Worm (Caenorhabditis elegans) whole organism, late embryonic: ENCODE results near the gene acs-10.
A peak's percentile ranks its signal among the peaks of the same experiment; 100 is the strongest.

Source experiments
- C08G9.2 ChIP-seq: sonication (generic microtip); optimal IDR thresholded peaks from 2 replicates; lab custom pipeline; 2016; ENCODE audit warnings: mild to moderate bottlenecking, missing genetic modification characterization, moderate library complexity, missing compliant biosample characterization
- K09A11.1 ChIP-seq: sonication (generic microtip); optimal IDR thresholded peaks from 2 replicates; lab custom pipeline; 2017; ENCODE audit warnings: antibody characterized with exemption, mild to moderate bottlenecking, missing genetic modification characterization, missing compliant biosample characterization; ENCODE audit not compliant: insufficient read depth
- T23F11.4 ChIP-seq: fragments of 200-800 bp; sonication (Bioruptor generic); optimal IDR thresholded peaks from 2 replicates; lab custom pipeline; 2018; ENCODE audit warnings: mild to moderate bottlenecking, missing genetic modification characterization, missing compliant biosample characterization
- Y22D7AL.16 ChIP-seq: sonication (generic microtip); optimal IDR thresholded peaks from 2 replicates; lab custom pipeline; 2016; ENCODE audit warnings: missing genetic modification characterization, missing compliant biosample characterization
- ahr-1 ChIP-seq: sonication (generic microtip); optimal IDR thresholded peaks from 2 replicates; lab custom pipeline; 2016; ENCODE audit warnings: missing genetic modification characterization, missing compliant biosample characterization
- ceh-14 ChIP-seq: sonication (generic microtip); optimal IDR thresholded peaks from 2 replicates; lab custom pipeline; 2016; ENCODE audit warnings: missing genotype, missing genetic modification characterization, missing compliant biosample characterization
- ceh-19 ChIP-seq: fragments of 200-800 bp; sonication (Bioruptor generic); optimal IDR thresholded peaks from 2 replicates; lab custom pipeline; 2018; ENCODE audit warnings: mild to moderate bottlenecking, missing genetic modification characterization, missing compliant biosample characterization
- ceh-22 ChIP-seq: sonication (generic microtip); optimal IDR thresholded peaks from 2 replicates; lab custom pipeline; 2017; ENCODE audit warnings: missing biosample characterization, missing genetic modification characterization
- ceh-30 ChIP-seq: fragments of 150-350 bp; optimal IDR thresholded peaks from 2 replicates; lab custom pipeline; 2014; ENCODE audit warnings: missing biosample characterization, missing genetic modification characterization
- ceh-31 ChIP-seq: sonication (generic microtip); optimal IDR thresholded peaks from 2 replicates; lab custom pipeline; 2016; ENCODE audit warnings: missing genetic modification characterization, missing compliant biosample characterization
- ceh-34 ChIP-seq: sonication (generic microtip); optimal IDR thresholded peaks from 2 replicates; lab custom pipeline; 2016; ENCODE audit warnings: mild to moderate bottlenecking, missing genetic modification characterization, missing compliant biosample characterization
- ceh-48 ChIP-seq: sonication (generic microtip); optimal IDR thresholded peaks from 2 replicates; lab custom pipeline; 2016; ENCODE audit warnings: missing genetic modification characterization, inconsistent platforms, missing compliant biosample characterization
- ceh-6 ChIP-seq: fragments of 200-800 bp; sonication (Bioruptor generic); optimal IDR thresholded peaks from 2 replicates; lab custom pipeline; 2018; ENCODE audit warnings: mild to moderate bottlenecking, missing genetic modification characterization, missing compliant biosample characterization
- ceh-9 ChIP-seq: sonication (generic microtip); optimal IDR thresholded peaks from 2 replicates; lab custom pipeline; 2016; ENCODE audit warnings: mild to moderate bottlenecking, missing genetic modification characterization, inconsistent platforms, missing compliant biosample characterization
- che-1 ChIP-seq: sonication (generic microtip); optimal IDR thresholded peaks from 2 replicates; lab custom pipeline; 2016; ENCODE audit warnings: mild to moderate bottlenecking, missing genetic modification characterization, missing compliant biosample characterization
- dmd-4 ChIP-seq: sonication (generic microtip); optimal IDR thresholded peaks from 2 replicates; lab custom pipeline; 2016; ENCODE audit warnings: borderline replicate concordance, missing genetic modification characterization, missing compliant biosample characterization
- dve-1 ChIP-seq: sonication (generic microtip); optimal IDR thresholded peaks from 2 replicates; lab custom pipeline; 2017; ENCODE audit warnings: antibody characterized with exemption, mild to moderate bottlenecking, missing genetic modification characterization, missing compliant biosample characterization
- elt-2 ChIP-seq: sonication (generic microtip); optimal IDR thresholded peaks from 2 replicates; lab custom pipeline; 2016; ENCODE audit warnings: missing genetic modification reagents, missing genetic modification characterization, missing compliant biosample characterization
- elt-4 ChIP-seq: sonication (generic microtip); optimal IDR thresholded peaks from 2 replicates; lab custom pipeline; 2016; ENCODE audit warnings: missing genetic modification characterization, missing compliant biosample characterization
- ets-4 ChIP-seq: sonication (generic microtip); optimal IDR thresholded peaks from 2 replicates; lab custom pipeline; 2016; ENCODE audit warnings: missing genetic modification characterization, missing compliant biosample characterization
- gmeb-2 ChIP-seq: sonication (generic microtip); optimal IDR thresholded peaks from 2 replicates; lab custom pipeline; 2016; ENCODE audit warnings: missing genetic modification characterization, inconsistent platforms, missing compliant biosample characterization
- hlh-15 ChIP-seq: sonication (generic microtip); optimal IDR thresholded peaks from 2 replicates; lab custom pipeline; 2016; ENCODE audit warnings: missing genetic modification characterization, missing compliant biosample characterization
- lin-11 ChIP-seq: fragments of 200-800 bp; sonication (Bioruptor generic); optimal IDR thresholded peaks from 2 replicates; lab custom pipeline; 2018; ENCODE audit warnings: mild to moderate bottlenecking, missing genetic modification characterization, missing compliant biosample characterization
- nfya-1 ChIP-seq: sonication (generic microtip); optimal IDR thresholded peaks from 2 replicates; lab custom pipeline; 2017; ENCODE audit warnings: missing genetic modification characterization, mild to moderate bottlenecking, missing compliant biosample characterization, antibody characterized with exemption, moderate library complexity
- pax-1 ChIP-seq: fragments of 150-350 bp; optimal IDR thresholded peaks from 2 replicates; lab custom pipeline; 2014; ENCODE audit warnings: missing biosample characterization, missing genetic modification characterization
- pha-2 ChIP-seq: sonication (generic microtip); optimal IDR thresholded peaks from 2 replicates; lab custom pipeline; 2017; ENCODE audit warnings: mild to moderate bottlenecking, missing genetic modification characterization, missing compliant biosample characterization
- pha-4 ChIP-seq: fragments of 150-350 bp; optimal IDR thresholded peaks from 2 replicates; lab custom pipeline; 2018; ENCODE audit warnings: missing biosample characterization, missing genetic modification reagents, missing genetic modification characterization
- pqm-1 ChIP-seq: sonication (generic microtip); optimal IDR thresholded peaks from 2 replicates; lab custom pipeline; 2016; ENCODE audit warnings: missing genetic modification characterization, missing compliant biosample characterization
- pros-1 ChIP-seq: fragments of 150-350 bp; optimal IDR thresholded peaks from 2 replicates; lab custom pipeline; 2014; ENCODE audit warnings: missing biosample characterization, missing genetic modification reagents, missing genetic modification characterization
- rnt-1 ChIP-seq: sonication (generic microtip); optimal IDR thresholded peaks from 2 replicates; lab custom pipeline; 2016; ENCODE audit warnings: missing genetic modification characterization, missing compliant biosample characterization
- sox-4 ChIP-seq: sonication (generic microtip); optimal IDR thresholded peaks from 2 replicates; lab custom pipeline; 2017; ENCODE audit warnings: mild to moderate bottlenecking, missing genetic modification characterization, inconsistent platforms, missing compliant biosample characterization
- syd-9 ChIP-seq: sonication (generic microtip); optimal IDR thresholded peaks from 2 replicates; lab custom pipeline; 2016; ENCODE audit warnings: mild to moderate bottlenecking, missing genetic modification characterization, moderate library complexity, missing compliant biosample characterization
- tbx-2 ChIP-seq: sonication (generic microtip); optimal IDR thresholded peaks from 2 replicates; lab custom pipeline; 2016; ENCODE audit warnings: missing genetic modification characterization, missing compliant biosample characterization
- tbx-7 ChIP-seq: sonication (generic microtip); optimal IDR thresholded peaks from 2 replicates; lab custom pipeline; 2016; ENCODE audit warnings: missing genotype, missing genetic modification characterization, missing compliant biosample characterization
- unc-42 ChIP-seq: sonication (generic microtip); optimal IDR thresholded peaks from 2 replicates; lab custom pipeline; 2016; ENCODE audit warnings: missing genotype, missing genetic modification characterization, missing compliant biosample characterization
- unc-86 ChIP-seq: sonication (generic microtip); optimal IDR thresholded peaks from 2 replicates; lab custom pipeline; 2016; ENCODE audit warnings: missing genetic modification characterization, missing compliant biosample characterization
- zip-5 ChIP-seq: sonication (generic microtip); optimal IDR thresholded peaks from 2 replicates; lab custom pipeline; 2016; ENCODE audit warnings: missing genetic modification characterization, missing compliant biosample characterization

Gene acs-10

ce11 chrV:14139252-14140100 lies 6.8 kb upstream of the acs-10 start:
- TF ChIP-seq ceh-48 (tag; lab: Kevin White, UChicago) (peak; percentile 25), unc-86 (tag; lab: Kevin White, UChicago) (no peak), C08G9.2 (tag; lab: Kevin White, UChicago) (no peak), Y22D7AL.16 (tag; lab: Kevin White, UChicago) (no peak), ahr-1 (no peak), dve-1 (no peak), zip-5 (tag; lab: Kevin White, UChicago) (no peak), ceh-14 (no peak), elt-2 (tag; lab: Kevin White, UChicago) (no peak), pqm-1 (tag; lab: Kevin White, UChicago) (no peak), pha-2 (tag; lab: Kevin White, UChicago) (no peak), K09A11.1 (no peak), ceh-9 (no peak), tbx-2 (tag; lab: Kevin White, UChicago) (peak; percentile 18), sox-4 (tag; lab: Kevin White, UChicago) (no peak), ceh-30 (tag; lab: Kevin White, UChicago) (no peak), ceh-31 (tag; lab: Kevin White, UChicago) (peak; percentile 35), gmeb-2 (tag; lab: Kevin White, UChicago) (no peak), pha-4 (tag; lab: Kevin White, UChicago) (no peak), rnt-1 (peak; percentile 29), tbx-7 (no peak), unc-42 (tag; lab: Kevin White, UChicago) (peak; percentile 23), T23F11.4 (GFP tag; lab: Kevin White, UChicago) (no peak), che-1 (no peak), nfya-1 (tag; lab: Kevin White, UChicago) (peak; percentile 43), pros-1 (tag; lab: Kevin White, UChicago) (no peak), ceh-22 (tag; lab: Kevin White, UChicago) (no peak)
- TF ChIP-seq, all 69 proteins: peak for 6

ce11 chrV:14140733-14141132 lies 5.6 kb upstream of the acs-10 start:
- TF ChIP-seq pha-4 (tag; lab: Kevin White, UChicago) (no peak), rnt-1 (no peak), unc-42 (tag; lab: Kevin White, UChicago) (peak; percentile 94)

- TF ChIP-seq ets-4 (tag; lab: Kevin White, UChicago): no peak
- TF ChIP-seq dmd-4: no peak
- TF ChIP-seq pros-1 (tag; lab: Kevin White, UChicago): no peak
- TF ChIP-seq syd-9 (tag; lab: Kevin White, UChicago): no peak
- TF ChIP-seq tbx-7: no peak
- no peak for TF ChIP-seq elt-2 (tag; lab: Kevin White, UChicago)
- TF ChIP-seq pax-1 (tag; lab: Kevin White, UChicago): no peak
- TF ChIP-seq ceh-30 (tag; lab: Kevin White, UChicago): no peak
- no peak for TF ChIP-seq hlh-15 (tag; lab: Kevin White, UChicago)
- no peak for TF ChIP-seq elt-4 (tag; lab: Kevin White, UChicago)
- no peak for TF ChIP-seq zip-5 (tag; lab: Kevin White, UChicago)
- no peak for TF ChIP-seq lin-11
- TF ChIP-seq ceh-6: no peak
- no peak for TF ChIP-seq ceh-34 (tag; lab: Kevin White, UChicago)
Observed at ce11 chrV:14141846-14142245, 4.5 kb upstream of the acs-10 start.

- TF ChIP-seq ceh-19 (GFP tag; lab: Kevin White, UChicago): no peak
- TF ChIP-seq unc-42 (tag; lab: Kevin White, UChicago): peak; percentile 70
- TF ChIP-seq, all 69 proteins: peak for 1
Observed at ce11 chrV:14143634-14144033, 2.7 kb upstream of the acs-10 start.
